Worm (Caenorhabditis elegans) whole organism, late embryonic: ENCODE results near the gene abu-14.

Experiments
- K09A11.1 ChIP-seq: sonication (generic microtip); optimal IDR thresholded peaks from 2 replicates; lab custom pipeline; 2017; ENCODE audit warnings: antibody characterized with exemption, mild to moderate bottlenecking, missing genetic modification characterization, missing compliant biosample characterization; ENCODE audit not compliant: insufficient read depth
- Y22D7AL.16 ChIP-seq: sonication (generic microtip); optimal IDR thresholded peaks from 2 replicates; lab custom pipeline; 2016; ENCODE audit warnings: missing genetic modification characterization, missing compliant biosample characterization
- ama-1 ChIP-seq: fragments of 150-350 bp; optimal IDR thresholded peaks from 2 replicates; lab custom pipeline; 2014
- dve-1 ChIP-seq: sonication (generic microtip); optimal IDR thresholded peaks from 2 replicates; lab custom pipeline; 2017; ENCODE audit warnings: antibody characterized with exemption, mild to moderate bottlenecking, missing genetic modification characterization, missing compliant biosample characterization
- hlh-8 ChIP-seq: sonication (generic microtip); optimal IDR thresholded peaks from 2 replicates; lab custom pipeline; 2016; ENCODE audit warnings: missing genotype, missing genetic modification characterization, missing compliant biosample characterization
- pag-3 ChIP-seq: sonication (generic microtip); optimal IDR thresholded peaks from 2 replicates; lab custom pipeline; 2016; ENCODE audit warnings: missing compliant biosample characterization, missing genetic modification characterization, borderline replicate concordance
- zip-5 ChIP-seq: sonication (generic microtip); optimal IDR thresholded peaks from 2 replicates; lab custom pipeline; 2016; ENCODE audit warnings: missing genetic modification characterization, missing compliant biosample characterization

ce11 chrII:9271285-9271684 is 44.3 kb upstream of the abu-14 start:
- TF ChIP-seq ama-1 (lab: Kevin White, UChicago) (no peak), pag-3 (no peak), K09A11.1 (tag; lab: Kevin White, UChicago) (no peak), dve-1 (tag; lab: Kevin White, UChicago) (no peak), Y22D7AL.16 (tag; lab: Kevin White, UChicago) (no peak), hlh-8 (tag; lab: Kevin White, UChicago) (no peak), zip-5 (tag; lab: Kevin White, UChicago) (no peak)
